Fruit fly (Drosophila melanogaster): ENCODE measurements around the gene Muc18B.

Gene Muc18B

dm6 chrX:19259802-19260695 lies 44.7 kb downstream of the Muc18B start:
- TF ChIP-seq EcR (GFP tag; optimal IDR thresholded peaks at IDR 0.05), result no peak
- TF ChIP-seq usp (GFP tag; optimal IDR thresholded peaks at IDR 0.05), result no peak
- no peak for TF ChIP-seq CG8478 (optimal IDR thresholded peaks at IDR 0.05)
- TF ChIP-seq psq (optimal IDR thresholded peaks at IDR 0.05), result no peak
- no peak for TF ChIP-seq pan (optimal IDR thresholded peaks at IDR 0.05)
- no peak for TF ChIP-seq Dll (optimal IDR thresholded peaks at IDR 0.05)

DNA sequence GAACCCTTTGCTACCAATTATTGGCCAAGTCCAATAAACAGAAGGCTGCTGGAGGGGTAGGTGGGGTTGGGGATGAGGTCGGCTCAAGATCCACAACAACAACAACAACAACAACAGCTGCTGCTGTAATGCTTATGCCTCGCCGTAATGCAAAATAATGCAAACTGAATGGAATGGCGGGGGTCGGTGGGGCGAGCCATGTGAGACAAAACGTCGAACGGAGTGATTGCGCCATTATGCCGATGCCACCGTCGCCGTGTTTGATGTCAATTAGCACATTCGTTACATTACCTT lies 45.3 kb downstream of the Muc18B start:
- no peak for TF ChIP-seq usp (GFP tag; optimal IDR thresholded peaks at IDR 0.05)
- peak; percentile 4 for TF ChIP-seq Dll (optimal IDR thresholded peaks at IDR 0.05)

DNA sequence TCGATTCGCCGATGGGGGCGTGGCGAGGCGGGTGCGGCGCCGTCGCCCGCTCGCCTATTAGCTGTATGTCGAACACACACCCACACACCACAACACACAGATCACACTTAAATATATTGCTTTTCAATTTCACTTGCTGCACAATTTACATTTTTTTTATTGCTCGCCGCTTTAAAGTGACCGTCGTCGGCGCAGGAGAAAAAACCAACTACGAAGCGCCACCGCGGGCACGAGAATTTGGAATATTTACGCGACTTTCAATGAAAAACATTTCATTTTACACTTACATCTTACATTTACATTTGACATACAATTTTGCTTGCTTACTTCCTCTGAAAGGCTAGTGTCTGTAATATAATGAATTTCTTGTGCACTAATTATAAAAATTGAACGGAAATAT lies 45.8 kb downstream of the Muc18B start, which contains the start of gene rictor:
rictor (minus strand) TSS at position 170 of the 400 bp plus-strand sequence.
- TF ChIP-seq psq (optimal IDR thresholded peaks at IDR 0.05) (no peak), CG8478 (optimal IDR thresholded peaks at IDR 0.05) (no peak), pan (optimal IDR thresholded peaks at IDR 0.05) (no peak), EcR (GFP tag; optimal IDR thresholded peaks at IDR 0.05) (no peak), usp (GFP tag; optimal IDR thresholded peaks at IDR 0.05) (no peak), Dll (optimal IDR thresholded peaks at IDR 0.05) (no peak)

dm6 chrX:19261528-19262102 lies 46.3 kb downstream of the Muc18B start, which contains the start of gene Vav:
Vav (plus strand) TSS chrX:19261820.
- TF ChIP-seq psq (optimal IDR thresholded peaks at IDR 0.05), result no peak
- TF ChIP-seq CG8478 (optimal IDR thresholded peaks at IDR 0.05), result no peak
- no peak for TF ChIP-seq Dll (optimal IDR thresholded peaks at IDR 0.05)

DNA sequence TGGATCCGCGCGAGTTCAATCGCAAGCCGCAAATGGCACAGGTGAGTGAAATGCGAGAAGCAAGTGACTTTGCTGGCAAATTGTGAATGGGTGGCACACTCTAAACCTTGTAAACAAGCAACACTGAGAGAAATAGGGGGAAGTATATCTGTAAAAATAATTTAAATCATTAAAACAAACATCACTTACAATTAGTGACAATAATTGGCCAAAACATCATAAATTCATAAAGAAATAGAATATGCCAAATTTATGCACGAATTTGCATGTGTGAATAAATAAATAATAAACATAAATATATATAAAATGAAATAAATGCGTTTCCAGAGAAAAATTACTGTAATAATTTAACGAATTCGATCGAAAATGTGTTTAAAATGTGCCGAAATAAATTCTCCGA lies 47.2 kb downstream of the Muc18B start:
- TF ChIP-seq pan (optimal IDR thresholded peaks at IDR 0.05) (no peak), EcR (GFP tag; optimal IDR thresholded peaks at IDR 0.05) (no peak)

dm6 chrX:19264396-19264795 lies 49.1 kb downstream of the Muc18B start:
- TF ChIP-seq pan (optimal IDR thresholded peaks at IDR 0.05) (no peak), usp (GFP tag; optimal IDR thresholded peaks at IDR 0.05) (no peak), EcR (GFP tag; optimal IDR thresholded peaks at IDR 0.05) (no peak), psq (optimal IDR thresholded peaks at IDR 0.05) (no peak), Dll (optimal IDR thresholded peaks at IDR 0.05) (no peak), CG8478 (optimal IDR thresholded peaks at IDR 0.05) (no peak)

dm6 chrX:19265802-19266479 lies 50.6 kb downstream of the Muc18B start:
- TF ChIP-seq EcR (GFP tag; optimal IDR thresholded peaks at IDR 0.05), result no peak
- TF ChIP-seq psq (optimal IDR thresholded peaks at IDR 0.05), result no peak
- TF ChIP-seq usp (GFP tag; optimal IDR thresholded peaks at IDR 0.05), result no peak

Data from whole organism.